Fruit fly (Drosophila melanogaster): ENCODE measurements around the gene CG4766.
A peak's percentile ranks its signal among the peaks of the same experiment; 100 is the strongest.

The CG4766 gene

DNA sequence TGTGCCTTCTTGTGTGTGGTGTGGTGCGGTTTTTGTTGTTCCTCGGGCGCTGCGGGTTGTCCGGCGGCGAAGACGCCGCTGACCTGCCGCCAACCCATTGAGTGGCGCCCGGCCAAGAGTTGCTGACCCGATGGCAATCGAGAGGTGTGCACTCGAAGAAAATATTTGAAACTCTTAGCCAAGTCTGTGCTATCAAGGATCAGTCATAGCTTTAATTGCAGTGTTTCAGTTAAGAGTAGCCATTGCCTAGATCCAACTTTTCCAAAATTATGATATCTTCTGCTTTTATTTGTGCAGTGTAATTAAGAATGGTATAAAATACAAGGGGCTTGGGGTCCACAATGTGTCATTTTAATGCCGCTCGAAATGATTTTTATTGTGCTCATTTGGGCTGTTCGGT, 24.0 kb upstream of the CG4766 start (continued):
- TF ChIP-seq CG9215 (GFP tag; IDR thresholded peaks at IDR 0.05): no peak
- TF ChIP-seq sd (tag; optimal IDR thresholded peaks at IDR 0.05): no peak
- TF ChIP-seq usp (GFP tag; optimal IDR thresholded peaks at IDR 0.05): no peak
- no peak for TF ChIP-seq HHEX (GFP tag; optimal IDR thresholded peaks at IDR 0.05)
- peak; percentile 18 for TF ChIP-seq CG4820 (GFP tag; optimal IDR thresholded peaks at IDR 0.05)
- no peak for TF ChIP-seq CG3838 (GFP tag; optimal IDR thresholded peaks at IDR 0.05)
- peak; percentile 37 for TF ChIP-seq dmrt99B (tag; optimal IDR thresholded peaks at IDR 0.05)
- peak; percentile 2 for TF ChIP-seq CG1792 (GFP tag; optimal IDR thresholded peaks at IDR 0.05)
- no peak for TF ChIP-seq Deaf1 (tag; optimal IDR thresholded peaks at IDR 0.05)
- TF ChIP-seq CG1024 (GFP tag; IDR thresholded peaks at IDR 0.05): 0 out of 2 replicates have a peak, but pooled peaks have one; percentile 45
- no peak for TF ChIP-seq hkb (optimal IDR thresholded peaks at IDR 0.05)
- no peak for TF ChIP-seq hkb (GFP tag; IDR thresholded peaks at IDR 0.05)
- TF ChIP-seq CG8478 (optimal IDR thresholded peaks at IDR 0.05): no peak
- TF ChIP-seq Atf-2 (GFP tag; optimal IDR thresholded peaks at IDR 0.05): peak; percentile 46
- peak; percentile 42; the same call in 1 of the 3 replicates for TF ChIP-seq tgo (GFP tag; IDR thresholded peaks at IDR 0.05)
- TF ChIP-seq jumu (GFP tag; optimal IDR thresholded peaks at IDR 0.05): peak; percentile 45
- TF ChIP-seq bbx (GFP tag; IDR thresholded peaks at IDR 0.05; ENCODE audit: partially characterized antibody): no peak
- peak; percentile 62 for TF ChIP-seq Chrac-16 (GFP tag; optimal IDR thresholded peaks at IDR 0.05)
- TF ChIP-seq CG11093 (GFP tag; IDR thresholded peaks at IDR 0.05): no peak
- TF ChIP-seq CG32532 (GFP tag; IDR thresholded peaks at IDR 0.05): no peak
- TF ChIP-seq crol (GFP tag; IDR thresholded peaks at IDR 0.05): no peak; the same call in 1 of the 2 replicates
- TF ChIP-seq tin (GFP tag; optimal IDR thresholded peaks at IDR 0.05): peak; percentile 53
- no peak for TF ChIP-seq CG12104 (GFP tag; optimal IDR thresholded peaks at IDR 0.05)
- TF ChIP-seq zen (tag; optimal IDR thresholded peaks at IDR 0.05): no peak
- TF ChIP-seq lov (optimal IDR thresholded peaks at IDR 0.05): no peak
- TF ChIP-seq lov (GFP tag; IDR thresholded peaks at IDR 0.05): peak; percentile 68; the same call in 2 of the 3 replicates
- no peak for TF ChIP-seq insv (GFP tag; optimal IDR thresholded peaks at IDR 0.05)
- peak; percentile 43 for TF ChIP-seq CG13424 (tag; optimal IDR thresholded peaks at IDR 0.05)
- TF ChIP-seq HmgZ (tag; optimal IDR thresholded peaks at IDR 0.05): no peak
- TF ChIP-seq Usf (GFP tag; optimal IDR thresholded peaks at IDR 0.05): peak; percentile 17
- peak; percentile 57 for TF ChIP-seq CG14710 (tag; optimal IDR thresholded peaks at IDR 0.05)
- TF ChIP-seq CG12299 (tag; optimal IDR thresholded peaks at IDR 0.05): no peak
- peak; percentile 5 for TF ChIP-seq odd (GFP tag; optimal IDR thresholded peaks at IDR 0.05)
- no peak for TF ChIP-seq stwl (tag; optimal IDR thresholded peaks at IDR 0.05)
- TF ChIP-seq Tbp (GFP tag; optimal IDR thresholded peaks at IDR 0.05): no peak
- TF ChIP-seq CG7786 (GFP tag; optimal IDR thresholded peaks at IDR 0.05): peak; percentile 39
- peak; percentile 76; the same call in 1 of the 2 replicates for TF ChIP-seq ara (GFP tag; IDR thresholded peaks at IDR 0.05)
- no peak for TF ChIP-seq Sin3A (optimal IDR thresholded peaks at IDR 0.05)
- no peak for TF ChIP-seq CG9876 (GFP tag; optimal IDR thresholded peaks at IDR 0.05)
- no peak for TF ChIP-seq Aef1 (GFP tag; IDR thresholded peaks at IDR 0.05)
- TF ChIP-seq CG11456 (GFP tag; IDR thresholded peaks at IDR 0.05): 0 out of 3 replicates have a peak, but pooled peaks have one; percentile 41
- no peak for TF ChIP-seq Camta (GFP tag; optimal IDR thresholded peaks at IDR 0.05)
- no peak for TF ChIP-seq CG6272 (GFP tag; IDR thresholded peaks at IDR 0.05)
- TF ChIP-seq Awh (GFP tag; IDR thresholded peaks at IDR 0.05): peak; percentile 21; the same call in 1 of the 2 replicates
- TF ChIP-seq cwo (GFP tag; optimal IDR thresholded peaks at IDR 0.05): no peak
- peak; percentile 50 for TF ChIP-seq CG6254 (GFP tag; optimal IDR thresholded peaks at IDR 0.05)
- TF ChIP-seq corto (GFP tag; optimal IDR thresholded peaks at IDR 0.05): no peak
- TF ChIP-seq bcd (GFP tag; optimal IDR thresholded peaks at IDR 0.05): no peak
- no peak for TF ChIP-seq amos (GFP tag; IDR thresholded peaks at IDR 0.05; ENCODE audit: partially characterized antibody)
- TF ChIP-seq seq (GFP tag; IDR thresholded peaks at IDR 0.05): 0 out of 2 replicates have a peak, but pooled peaks have one; percentile 21
- peak; percentile 35 for TF ChIP-seq bab2 (GFP tag; optimal IDR thresholded peaks at IDR 0.05)
- TF ChIP-seq otp (GFP tag; IDR thresholded peaks at IDR 0.05): 0 out of 3 replicates have a peak, but pooled peaks have one; percentile 39
- TF ChIP-seq row (GFP tag; IDR thresholded peaks at IDR 0.05): peak; percentile 56; the same call in 1 of the 3 replicates

Measured in whole organism, embryonic.